Fruit fly (Drosophila melanogaster) whole organism, prepupa: Measurements from ENCODE around the gene Ugt304A1.

Experiments used
- CG10631 ChIP-seq: fragments of 200-800 bp; sonication (Bioruptor generic); optimal IDR thresholded peaks from 2 replicates; lab custom pipeline; 2016; ENCODE audit warnings: missing biosample characterization, missing genetic modification characterization
- CG11294 ChIP-seq: fragments of 200-800 bp; sonication (Bioruptor generic); IDR thresholded peaks from 2 replicates; pipeline ENCODE4 v1.3.6; 2022; ENCODE audit warnings: missing biosample characterization, missing genetic modification characterization
- CG11902 ChIP-seq: fragments of 200-800 bp; sonication (Bioruptor generic); optimal IDR thresholded peaks from 3 replicates; lab custom pipeline; 2016; ENCODE audit warnings: missing biosample characterization, missing genetic modification characterization
- CG15336 ChIP-seq: fragments of 200-800 bp; sonication (Bioruptor generic); IDR thresholded peaks from 2 replicates; pipeline ENCODE4 v1.3.6; 2022; ENCODE audit warnings: missing biosample characterization, missing genetic modification characterization
- CG1621 ChIP-seq: fragments of 200-800 bp; sonication (Bioruptor generic); optimal IDR thresholded peaks from 3 replicates; lab custom pipeline; 2018; ENCODE audit warnings: missing biosample characterization, mild to moderate bottlenecking, missing genetic modification characterization
- CG3032 ChIP-seq: fragments of 200-800 bp; optimal IDR thresholded peaks from 2 replicates; lab custom pipeline; 2019; ENCODE audit warnings: missing biosample characterization, mild to moderate bottlenecking, missing genetic modification characterization, moderate library complexity
- CG31627 ChIP-seq: fragments of 200-800 bp; sonication (Bioruptor generic); optimal IDR thresholded peaks from 3 replicates; lab custom pipeline; 2016; ENCODE audit warnings: missing biosample characterization, missing genetic modification characterization
- CG32006 ChIP-seq: fragments of 200-800 bp; sonication (Bioruptor generic); optimal IDR thresholded peaks from 3 replicates; lab custom pipeline; 2017; ENCODE audit warnings: missing biosample characterization, mild to moderate bottlenecking, missing genetic modification characterization
- CG34406 ChIP-seq: fragments of 200-800 bp; sonication (Bioruptor generic); optimal IDR thresholded peaks from 3 replicates; lab custom pipeline; 2016; ENCODE audit warnings: missing biosample characterization, missing genetic modification characterization
- CG4318 ChIP-seq: fragments of 200-800 bp; sonication (Bioruptor generic); optimal IDR thresholded peaks from 3 replicates; lab custom pipeline; 2017; ENCODE audit warnings: missing biosample characterization, mild to moderate bottlenecking, missing genetic modification characterization
- CG6163 ChIP-seq: fragments of 200-800 bp; sonication (Bioruptor generic); IDR thresholded peaks from 3 replicates; pipeline ENCODE4 v1.3.6; 2022; ENCODE audit warnings: missing biosample characterization, missing genetic modification characterization
- CG6276 ChIP-seq: fragments of 200-800 bp; sonication (Bioruptor generic); optimal IDR thresholded peaks from 2 replicates; lab custom pipeline; 2017; ENCODE audit warnings: missing biosample characterization, mild to moderate bottlenecking, missing genetic modification characterization
- CG6792 ChIP-seq: fragments of 200-800 bp; sonication (Bioruptor generic); optimal IDR thresholded peaks from 3 replicates; lab custom pipeline; 2016; ENCODE audit warnings: missing biosample characterization, missing genetic modification characterization
- CG6808 ChIP-seq: fragments of 200-800 bp; sonication (Bioruptor generic); optimal IDR thresholded peaks from 3 replicates; lab custom pipeline; 2017; ENCODE audit warnings: missing biosample characterization, missing genetic modification characterization, mild to moderate bottlenecking, moderate library complexity, missing genetic modification reagents
- CG6854 ChIP-seq: fragments of 200-800 bp; sonication (Bioruptor generic); optimal IDR thresholded peaks from 2 replicates; lab custom pipeline; 2017; ENCODE audit warnings: missing biosample characterization, mild to moderate bottlenecking, missing genetic modification characterization
- CG7368 ChIP-seq: fragments of 200-800 bp; sonication (Bioruptor generic); optimal IDR thresholded peaks from 3 replicates; lab custom pipeline; 2016; ENCODE audit warnings: missing biosample characterization, missing genetic modification characterization
- CG8319 ChIP-seq: fragments of 200-800 bp; sonication (Bioruptor generic); optimal IDR thresholded peaks from 3 replicates; lab custom pipeline; 2016; ENCODE audit warnings: missing biosample characterization, missing genetic modification characterization
- CG8632 ChIP-seq: fragments of 200-800 bp; sonication (Bioruptor generic); optimal IDR thresholded peaks from 3 replicates; lab custom pipeline; 2016; ENCODE audit warnings: missing biosample characterization, missing genetic modification characterization
- CG9139 ChIP-seq: fragments of 200-800 bp; sonication (Bioruptor generic); optimal IDR thresholded peaks from 3 replicates; lab custom pipeline; 2017; ENCODE audit warnings: missing biosample characterization, mild to moderate bottlenecking, missing genetic modification characterization
- Eip75B ChIP-seq: fragments of 200-800 bp; sonication (Bioruptor generic); optimal IDR thresholded peaks from 3 replicates; lab custom pipeline; 2016; ENCODE audit warnings: missing biosample characterization, missing genetic modification characterization
- Ets21C ChIP-seq: fragments of 200-800 bp; sonication (Bioruptor generic); optimal IDR thresholded peaks from 3 replicates; lab custom pipeline; 2016; ENCODE audit warnings: missing biosample characterization, missing genetic modification characterization
- Ets96B ChIP-seq: fragments of 200-800 bp; optimal IDR thresholded peaks from 2 replicates; lab custom pipeline; 2019; ENCODE audit warnings: missing biosample characterization, mild to moderate bottlenecking, missing genetic modification characterization, moderate library complexity
- Gug ChIP-seq: fragments of 200-800 bp; sonication (Bioruptor generic); IDR thresholded peaks from 2 replicates; pipeline ENCODE4 v1.3.6; 2022; ENCODE audit warnings: missing biosample characterization, missing genetic modification characterization
- Hr38 ChIP-seq: sonication (Bioruptor generic); optimal IDR thresholded peaks from 2 replicates; lab custom pipeline; 2016; ENCODE audit warnings: missing biosample characterization, missing genetic modification characterization
- Hr4 ChIP-seq: fragments of 200-800 bp; sonication (Bioruptor generic); optimal IDR thresholded peaks from 3 replicates; lab custom pipeline; 2016; ENCODE audit warnings: missing biosample characterization, missing genetic modification characterization
- Lpt ChIP-seq: fragments of 200-800 bp; sonication (Bioruptor generic); optimal IDR thresholded peaks from 3 replicates; lab custom pipeline; 2016; ENCODE audit warnings: missing biosample characterization, missing genetic modification characterization
- Met ChIP-seq: fragments of 200-800 bp; sonication (Bioruptor generic); optimal IDR thresholded peaks from 3 replicates; lab custom pipeline; 2016; ENCODE audit warnings: missing biosample characterization, missing genetic modification characterization
- OdsH ChIP-seq: fragments of 200-800 bp; sonication (Bioruptor generic); optimal IDR thresholded peaks from 3 replicates; lab custom pipeline; 2016; ENCODE audit warnings: missing biosample characterization, missing genetic modification characterization
- Sox102F ChIP-seq: fragments of 200-800 bp; sonication (Bioruptor generic); optimal IDR thresholded peaks from 2 replicates; lab custom pipeline; 2016; ENCODE audit warnings: missing biosample characterization, mild to moderate bottlenecking, missing genetic modification characterization
- Sox14 ChIP-seq: fragments of 200-800 bp; sonication (Bioruptor generic); optimal IDR thresholded peaks from 3 replicates; lab custom pipeline; 2016; ENCODE audit warnings: missing biosample characterization, missing genetic modification characterization
- achi ChIP-seq: fragments of 200-800 bp; sonication (Bioruptor generic); optimal IDR thresholded peaks from 3 replicates; lab custom pipeline; 2016; ENCODE audit warnings: missing biosample characterization, missing genetic modification characterization
- acj6 ChIP-seq: fragments of 200-800 bp; sonication (Bioruptor generic); optimal IDR thresholded peaks from 3 replicates; lab custom pipeline; 2016; ENCODE audit warnings: missing biosample characterization, missing genetic modification characterization
- cyc ChIP-seq: fragments of 200-800 bp; sonication (Bioruptor generic); optimal IDR thresholded peaks from 3 replicates; lab custom pipeline; 2016; ENCODE audit warnings: missing biosample characterization, missing genetic modification characterization
- dsx ChIP-seq: fragments of 200-800 bp; optimal IDR thresholded peaks from 3 replicates; lab custom pipeline; 2019; ENCODE audit warnings: missing biosample characterization, mild to moderate bottlenecking, missing genetic modification characterization, moderate library complexity; ENCODE audit not compliant: poor library complexity, severe bottlenecking
- esn ChIP-seq: fragments of 200-800 bp; sonication (Bioruptor generic); optimal IDR thresholded peaks from 2 replicates; lab custom pipeline; 2016; ENCODE audit warnings: missing biosample characterization, mild to moderate bottlenecking, missing genetic modification characterization, moderate library complexity
- fd59A ChIP-seq: fragments of 200-800 bp; sonication (Bioruptor generic); optimal IDR thresholded peaks from 2 replicates; lab custom pipeline; 2017; ENCODE audit warnings: missing biosample characterization, mild to moderate bottlenecking, missing genetic modification characterization, missing genetic modification reagents
- fd85E ChIP-seq: fragments of 200-800 bp; sonication (Bioruptor generic); optimal IDR thresholded peaks from 3 replicates; lab custom pipeline; 2016; ENCODE audit warnings: missing biosample characterization, missing genetic modification characterization
- lz ChIP-seq: fragments of 200-800 bp; sonication (Bioruptor generic); optimal IDR thresholded peaks from 3 replicates; lab custom pipeline; 2016; ENCODE audit warnings: missing biosample characterization, missing genetic modification characterization
- net ChIP-seq: fragments of 200-800 bp; sonication (Bioruptor generic); optimal IDR thresholded peaks from 3 replicates; lab custom pipeline; 2016; ENCODE audit warnings: missing biosample characterization, missing genetic modification characterization
- pdm3 ChIP-seq: fragments of 200-800 bp; sonication (Bioruptor generic); optimal IDR thresholded peaks from 3 replicates; lab custom pipeline; 2016; ENCODE audit warnings: missing biosample characterization, missing genetic modification characterization
- salr ChIP-seq, 2 experiments: fragments of 200-800 bp; sonication (Bioruptor generic); optimal IDR thresholded peaks; 3 replicates each; lab custom pipeline; 2016 to 2018; ENCODE audit warnings: missing biosample characterization in 2 of 2, missing genetic modification characterization in 2 of 2, mild to moderate bottlenecking in 1 of 2
- spab ChIP-seq: fragments of 200-800 bp; sonication (Bioruptor generic); optimal IDR thresholded peaks from 2 replicates; lab custom pipeline; 2017; ENCODE audit warnings: missing biosample characterization, mild to moderate bottlenecking, missing genetic modification characterization, missing genetic modification reagents
- svp ChIP-seq: fragments of 200-800 bp; sonication (Bioruptor generic); peaks from one replicate; lab custom pipeline; 2016; ENCODE audit warnings: missing biosample characterization, missing genetic modification characterization
- topi ChIP-seq: fragments of 200-800 bp; sonication (Bioruptor generic); optimal IDR thresholded peaks from 3 replicates; lab custom pipeline; 2016; ENCODE audit warnings: missing biosample characterization, missing genetic modification characterization
- vri ChIP-seq: fragments of 200-800 bp; sonication (Bioruptor generic); optimal IDR thresholded peaks from 3 replicates; lab custom pipeline; 2016; ENCODE audit warnings: missing biosample characterization, mild to moderate bottlenecking, missing genetic modification characterization

Gene Ugt304A1

dm6 chr3R:11153799-11154273, 21.4 kb downstream of the Ugt304A1 start, which contains the start of gene Ugt302K1 (continued):
- TF ChIP-seq CG3032 (tag; lab: Kevin White, UChicago), result peak; percentile 56
- no peak for TF ChIP-seq CG32006 (GFP tag; lab: Kevin White, UChicago)
- TF ChIP-seq Ets21C (GFP tag; lab: Kevin White, UChicago), result no peak
- no peak for TF ChIP-seq Eip75B (GFP tag; lab: Kevin White, UChicago)
- TF ChIP-seq esn (GFP tag; lab: Kevin White, UChicago), result no peak
- no peak for TF ChIP-seq Hr4
- TF ChIP-seq CG1621 (tag; lab: Kevin White, UChicago), result no peak
- peak; percentile 22; the same call in 1 of the 2 replicates for TF ChIP-seq CG11294 (GFP tag; lab: Robert Waterston, UW)
- peak; percentile 43 for TF ChIP-seq Sox102F
- no peak for TF ChIP-seq net (GFP tag; lab: Kevin White, UChicago)
- no peak for TF ChIP-seq salr (GFP tag; optimal IDR thresholded peaks at IDR 0.05; lab: Kevin White, UChicago)
- peak; percentile 19 for TF ChIP-seq CG6792 (GFP tag; lab: Kevin White, UChicago)
- TF ChIP-seq cyc (GFP tag; lab: Kevin White, UChicago), result peak; percentile 59
- TF ChIP-seq CG15336 (GFP tag; lab: Robert Waterston, UW), result no peak; the same call in 1 of the 2 replicates
- peak; percentile 53 for TF ChIP-seq Met (GFP tag; lab: Kevin White, UChicago)
- TF ChIP-seq CG11902 (GFP tag; lab: Kevin White, UChicago), result peak; percentile 11
- peak; percentile 36 for TF ChIP-seq acj6 (GFP tag; lab: Kevin White, UChicago)
- TF ChIP-seq Lpt (GFP tag; lab: Kevin White, UChicago), result peak; percentile 2
- TF ChIP-seq achi (GFP tag; lab: Kevin White, UChicago), result peak; percentile 51
- peak; percentile 25 for TF ChIP-seq CG8632 (GFP tag; lab: Kevin White, UChicago)
- peak; percentile 23 for TF ChIP-seq CG9139
- TF ChIP-seq CG6808 (GFP tag; lab: Kevin White, UChicago), result no peak
- TF ChIP-seq vri (GFP tag; lab: Kevin White, UChicago), result peak; percentile 4
- TF ChIP-seq CG6163 (GFP tag; lab: Robert Waterston, UW), result peak; percentile 77; the same call in 2 of the 3 replicates
- peak; percentile 67 for TF ChIP-seq Ets96B (tag; lab: Kevin White, UChicago)
- TF ChIP-seq CG6276 (GFP tag; lab: Kevin White, UChicago), result no peak
- TF ChIP-seq fd85E (GFP tag; lab: Kevin White, UChicago), result peak; percentile 15
- no peak for TF ChIP-seq CG4318 (GFP tag; lab: Kevin White, UChicago)
- TF ChIP-seq OdsH (GFP tag; lab: Kevin White, UChicago), result peak; percentile 55
- no peak for TF ChIP-seq CG8319 (GFP tag; lab: Kevin White, UChicago)
- peak; percentile 63 for TF ChIP-seq topi (GFP tag; lab: Kevin White, UChicago)
- TF ChIP-seq Hr38 (GFP tag; lab: Kevin White, UChicago), result no peak
- peak; percentile 81 for TF ChIP-seq svp
- TF ChIP-seq dsx (GFP tag; lab: Kevin White, UChicago), result peak; percentile 58
- TF ChIP-seq CG31627, result no peak
- peak; percentile 57 for TF ChIP-seq CG10631 (GFP tag; lab: Kevin White, UChicago)

DNA sequence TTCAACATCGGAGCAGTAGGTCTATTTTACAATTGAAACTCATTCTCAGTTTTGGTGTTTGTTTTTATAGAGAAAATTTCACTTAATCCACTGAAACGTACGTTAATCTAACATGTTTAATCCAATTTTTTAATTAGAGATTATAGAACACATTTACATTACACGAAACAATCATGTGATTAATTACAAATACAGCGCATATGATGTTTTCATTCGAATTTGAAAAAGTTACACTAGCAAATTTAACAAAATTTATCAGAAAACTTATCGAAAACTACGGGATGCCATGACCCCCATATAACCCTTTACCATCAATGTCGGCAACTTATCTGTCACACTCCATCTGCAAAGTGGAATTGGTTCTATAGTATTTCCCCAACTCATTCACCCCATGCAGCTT, 30.1 kb downstream of the Ugt304A1 start, which contains the start of gene CheA86a:
CheA86a (minus strand) TSS at position 101 of the 400 bp plus-strand sequence.
- no peak for TF ChIP-seq svp
- TF ChIP-seq, all 60 proteins: peak for 0

- TF ChIP-seq svp (no peak), CG6854 (GFP tag; lab: Kevin White, UChicago) (no peak), Lpt (GFP tag; lab: Kevin White, UChicago) (no peak), CG34406 (no peak), fd59A (no peak), Gug (GFP tag; lab: Robert Waterston, UW) (no peak), Sox14 (GFP tag; lab: Kevin White, UChicago) (no peak), CG15336 (GFP tag; lab: Robert Waterston, UW) (no peak), pdm3 (GFP tag; lab: Kevin White, UChicago) (no peak), spab (GFP tag; lab: Kevin White, UChicago) (no peak), achi (GFP tag; lab: Kevin White, UChicago) (no peak), Ets96B (tag; lab: Kevin White, UChicago) (no peak), lz (GFP tag; lab: Kevin White, UChicago) (no peak), CG10631 (GFP tag; lab: Kevin White, UChicago) (no peak), CG7368 (GFP tag; lab: Kevin White, UChicago) (no peak), Eip75B (GFP tag; lab: Kevin White, UChicago) (no peak), topi (GFP tag; lab: Kevin White, UChicago) (no peak)
Observed at dm6 chr3R:11136877-11137276, 38.3 kb downstream of the Ugt304A1 start, which contains the start of gene mAcon2. mAcon2 (plus strand) TSS chr3R:11137177.
